Worm (Caenorhabditis elegans) whole organism, L1 larva: ENCODE measurements around the gene nex-4.

Experiments
- C16A3.4 ChIP-seq: fragments of 150-350 bp; optimal IDR thresholded peaks from 2 replicates; lab custom pipeline; 2014; ENCODE audit warnings: missing biosample characterization, missing genetic modification characterization
- Y116A8C.19 ChIP-seq: sonication (generic microtip); optimal IDR thresholded peaks from 2 replicates; lab custom pipeline; 2016; ENCODE audit warnings: missing compliant biosample characterization, missing genetic modification characterization, borderline replicate concordance
- aha-1 ChIP-seq: fragments of 150-350 bp; optimal IDR thresholded peaks from 2 replicates; lab custom pipeline; 2014; ENCODE audit warnings: missing biosample characterization, missing genetic modification characterization
- ama-1 ChIP-seq: fragments of 150-350 bp; optimal IDR thresholded peaks from 2 replicates; lab custom pipeline; 2014
- ceh-8 ChIP-seq: fragments of 200-800 bp; sonication (Bioruptor generic); optimal IDR thresholded peaks from 2 replicates; lab custom pipeline; 2018; ENCODE audit warnings: mild to moderate bottlenecking, missing genetic modification characterization, moderate library complexity, missing compliant biosample characterization
- ceh-88 ChIP-seq: fragments of 200-800 bp; sonication (Bioruptor generic); IDR thresholded peaks from 2 replicates; pipeline ENCODE4 v1.3.6; 2022; ENCODE audit warnings: missing genetic modification characterization, missing compliant biosample characterization
- ces-1 ChIP-seq: fragments of 150-350 bp; optimal IDR thresholded peaks from 2 replicates; lab custom pipeline; 2014; ENCODE audit warnings: missing biosample characterization, missing genetic modification reagents, missing genetic modification characterization
- dpl-1 ChIP-seq, 3 experiments: fragments of 150-350 bp in 2 of 3; sonication (generic microtip) in 1 of 3; optimal IDR thresholded peaks; 2 replicates each; lab custom pipeline; 2014 to 2017; ENCODE audit warnings: missing biosample characterization in 3 of 3, missing genetic modification characterization in 3 of 3, missing genetic modification reagents in 3 of 3
- dsc-1 ChIP-seq: sonication (generic microtip); optimal IDR thresholded peaks from 2 replicates; lab custom pipeline; 2016; ENCODE audit warnings: mild to moderate bottlenecking, missing genetic modification characterization, missing compliant biosample characterization
- efl-3 ChIP-seq: fragments of 200-800 bp; sonication (Bioruptor generic); optimal IDR thresholded peaks from 2 replicates; lab custom pipeline; 2018; ENCODE audit warnings: mild to moderate bottlenecking, missing genetic modification characterization, missing compliant biosample characterization
- egl-13 ChIP-seq: sonication (generic microtip); optimal IDR thresholded peaks from 2 replicates; lab custom pipeline; 2016; ENCODE audit warnings: missing genotype, missing genetic modification reagents, missing genetic modification characterization, missing compliant biosample characterization
- egl-27 ChIP-seq, 2 experiments: fragments of 150-350 bp in 1 of 2; sonication (generic microtip); optimal IDR thresholded peaks; 3 replicates each; lab custom pipeline; 2017 to 2018; ENCODE audit warnings: missing biosample characterization in 2 of 2, missing genetic modification characterization in 2 of 2, missing genetic modification reagents in 2 of 2
- elt-2 ChIP-seq: sonication (generic microtip); optimal IDR thresholded peaks from 2 replicates; lab custom pipeline; 2016; ENCODE audit warnings: missing genetic modification characterization, mild to moderate bottlenecking, inconsistent platforms, missing compliant biosample characterization, missing genetic modification reagents
- elt-3 ChIP-seq, 6 experiments: fragments of 150-350 bp in 1 of 6; sonication (generic microtip); optimal IDR thresholded peaks; 2 replicates each; lab custom pipeline; 2017 to 2018; ENCODE audit warnings: missing biosample characterization in 6 of 6, missing genetic modification characterization in 6 of 6, inconsistent platforms in 1 of 6
- ets-5 ChIP-seq: fragments of 200-800 bp; sonication (Bioruptor generic); IDR thresholded peaks from 2 replicates; pipeline ENCODE4 v1.3.6; 2022; ENCODE audit warnings: missing genetic modification characterization, missing compliant biosample characterization
- fkh-4 ChIP-seq: sonication (generic microtip); optimal IDR thresholded peaks from 2 replicates; lab custom pipeline; 2016; ENCODE audit warnings: missing compliant biosample characterization, missing genetic modification characterization, borderline replicate concordance
- fkh-8 ChIP-seq: sonication (generic microtip); optimal IDR thresholded peaks from 2 replicates; lab custom pipeline; 2016; ENCODE audit warnings: mild to moderate bottlenecking, missing genetic modification characterization, missing compliant biosample characterization
- fos-1 ChIP-seq: fragments of 150-350 bp; optimal IDR thresholded peaks from 2 replicates; lab custom pipeline; 2014; ENCODE audit warnings: missing biosample characterization, missing genetic modification characterization
- grh-1 ChIP-seq: fragments of 200-800 bp; sonication (Bioruptor generic); IDR thresholded peaks from 2 replicates; pipeline ENCODE4 v1.3.6; 2022; ENCODE audit warnings: missing genetic modification reagents, missing genetic modification characterization, missing compliant biosample characterization
- hlh-17 ChIP-seq: fragments of 200-800 bp; sonication (Bioruptor generic); optimal IDR thresholded peaks from 2 replicates; lab custom pipeline; 2018; ENCODE audit warnings: missing genetic modification characterization, mild to moderate bottlenecking, missing compliant biosample characterization, moderate library complexity, borderline replicate concordance
- hlh-4 ChIP-seq: sonication (generic microtip); optimal IDR thresholded peaks from 2 replicates; lab custom pipeline; 2016; ENCODE audit warnings: mild to moderate bottlenecking, missing genetic modification characterization, missing compliant biosample characterization
- hpl-2 ChIP-seq: fragments of 150-350 bp; optimal IDR thresholded peaks from 2 replicates; lab custom pipeline; 2014; ENCODE audit warnings: missing biosample characterization, missing genetic modification reagents, missing genetic modification characterization
- irx-1 ChIP-seq: sonication (generic microtip); optimal IDR thresholded peaks from 2 replicates; lab custom pipeline; 2016; ENCODE audit warnings: missing genetic modification characterization, missing compliant biosample characterization
- isw-1 ChIP-seq: fragments of 200-800 bp; sonication (Bioruptor generic); IDR thresholded peaks from 2 replicates; pipeline ENCODE4 v1.3.6; 2022; ENCODE audit warnings: missing genetic modification characterization, missing compliant biosample characterization
- lin-13 ChIP-seq: fragments of 150-350 bp; optimal IDR thresholded peaks from 2 replicates; lab custom pipeline; 2014; ENCODE audit warnings: missing biosample characterization, missing genetic modification reagents, missing genetic modification characterization
- lin-14 ChIP-seq: fragments of 200-800 bp; sonication (Bioruptor generic); optimal IDR thresholded peaks from 2 replicates; lab custom pipeline; 2018; ENCODE audit warnings: mild to moderate bottlenecking, missing genetic modification characterization, moderate library complexity, missing compliant biosample characterization
- lin-35 ChIP-seq, 2 experiments: fragments of 150-350 bp; optimal IDR thresholded peaks; 2 replicates each; lab custom pipeline; 2014; ENCODE audit warnings: missing biosample characterization in 2 of 2, missing genetic modification characterization in 2 of 2, missing genetic modification reagents in 2 of 2
- mab-9 ChIP-seq: fragments of 200-800 bp; sonication (Bioruptor generic); IDR thresholded peaks from 2 replicates; pipeline ENCODE4 v1.3.6; 2022; ENCODE audit warnings: missing genetic modification reagents, missing genetic modification characterization, missing compliant biosample characterization
- mef-2 ChIP-seq: fragments of 150-350 bp; optimal IDR thresholded peaks from 2 replicates; lab custom pipeline; 2014; ENCODE audit warnings: missing biosample characterization, missing genetic modification characterization
- mep-1 ChIP-seq: fragments of 150-350 bp; optimal IDR thresholded peaks from 2 replicates; lab custom pipeline; 2014; ENCODE audit warnings: missing biosample characterization, missing genetic modification characterization
- nhr-11 ChIP-seq: fragments of 150-350 bp; optimal IDR thresholded peaks from 2 replicates; lab custom pipeline; 2014; ENCODE audit warnings: missing biosample characterization, missing genetic modification characterization
- nhr-12 ChIP-seq: sonication (generic microtip); optimal IDR thresholded peaks from 2 replicates; lab custom pipeline; 2017; ENCODE audit warnings: missing biosample characterization, missing genetic modification characterization
- nhr-19 ChIP-seq: fragments of 200-800 bp; sonication (Bioruptor generic); conservative IDR thresholded peaks from 2 replicates; pipeline ENCODE4 v1.3.6; 2022; ENCODE audit warnings: missing genetic modification characterization, missing compliant biosample characterization
- nhr-20 ChIP-seq: sonication (generic microtip); optimal IDR thresholded peaks from 2 replicates; lab custom pipeline; 2016; ENCODE audit warnings: mild to moderate bottlenecking, missing genetic modification characterization, missing compliant biosample characterization
- nhr-237 ChIP-seq: fragments of 150-350 bp; optimal IDR thresholded peaks from 2 replicates; lab custom pipeline; 2014; ENCODE audit warnings: missing biosample characterization, missing genetic modification characterization
- nhr-47 ChIP-seq: sonication (generic microtip); optimal IDR thresholded peaks from 2 replicates; lab custom pipeline; 2016; ENCODE audit warnings: mild to moderate bottlenecking, missing genetic modification characterization, moderate library complexity, missing compliant biosample characterization
- nhr-71 ChIP-seq: sonication (generic microtip); optimal IDR thresholded peaks from 2 replicates; lab custom pipeline; 2016; ENCODE audit warnings: mild to moderate bottlenecking, missing genetic modification characterization, moderate library complexity, missing compliant biosample characterization
- nhr-76 ChIP-seq: sonication (generic microtip); optimal IDR thresholded peaks from 2 replicates; lab custom pipeline; 2017; ENCODE audit warnings: missing biosample characterization, missing genetic modification characterization
- nhr-77 ChIP-seq: fragments of 150-350 bp; optimal IDR thresholded peaks from 2 replicates; lab custom pipeline; 2014; ENCODE audit warnings: missing biosample characterization, missing genetic modification characterization
- pag-3 ChIP-seq: sonication (generic microtip); optimal IDR thresholded peaks from 2 replicates; lab custom pipeline; 2017; ENCODE audit warnings: missing genetic modification characterization, mild to moderate bottlenecking, missing compliant biosample characterization, antibody characterized with exemption, borderline replicate concordance; ENCODE audit not compliant: insufficient read depth
- rnt-1 ChIP-seq: sonication (generic microtip); optimal IDR thresholded peaks from 2 replicates; lab custom pipeline; 2016; ENCODE audit warnings: mild to moderate bottlenecking, missing genetic modification characterization, moderate library complexity, missing compliant biosample characterization
- snu-23 ChIP-seq: sonication (generic microtip); optimal IDR thresholded peaks from 2 replicates; lab custom pipeline; 2016; ENCODE audit warnings: missing genetic modification characterization, missing compliant biosample characterization
- sptf-1 ChIP-seq: fragments of 150-350 bp; optimal IDR thresholded peaks from 2 replicates; lab custom pipeline; 2014; ENCODE audit warnings: missing biosample characterization, missing genetic modification characterization
- sup-37 ChIP-seq: fragments of 200-800 bp; sonication (Bioruptor generic); optimal IDR thresholded peaks from 2 replicates; lab custom pipeline; 2018; ENCODE audit warnings: mild to moderate bottlenecking, missing genetic modification characterization, missing compliant biosample characterization
- swsn-7 ChIP-seq: sonication (generic microtip); optimal IDR thresholded peaks from 2 replicates; lab custom pipeline; 2016; ENCODE audit warnings: missing genetic modification characterization, missing compliant biosample characterization
- tbx-2 ChIP-seq: sonication (generic microtip); optimal IDR thresholded peaks from 2 replicates; lab custom pipeline; 2016; ENCODE audit warnings: missing genetic modification characterization, missing compliant biosample characterization
- tlp-1 ChIP-seq: fragments of 150-350 bp; optimal IDR thresholded peaks from 2 replicates; lab custom pipeline; 2014; ENCODE audit warnings: missing biosample characterization, missing genetic modification characterization
- unc-130 ChIP-seq: fragments of 150-350 bp; optimal IDR thresholded peaks from 2 replicates; lab custom pipeline; 2017; ENCODE audit warnings: missing biosample characterization, missing genetic modification characterization, inconsistent platforms
- unc-86 ChIP-seq: sonication (generic microtip); optimal IDR thresholded peaks from 2 replicates; lab custom pipeline; 2016; ENCODE audit warnings: missing genetic modification characterization, missing compliant biosample characterization
- vab-15 ChIP-seq: sonication (generic microtip); optimal IDR thresholded peaks from 2 replicates; lab custom pipeline; 2017; ENCODE audit warnings: missing genotype, mild to moderate bottlenecking, missing genetic modification characterization, missing compliant biosample characterization
- zip-4 ChIP-seq: fragments of 200-800 bp; sonication (Bioruptor generic); optimal IDR thresholded peaks from 2 replicates; lab custom pipeline; 2018; ENCODE audit warnings: mild to moderate bottlenecking, missing genetic modification characterization, moderate library complexity, missing compliant biosample characterization
- ztf-11 ChIP-seq, 2 experiments: sonication (generic microtip); optimal IDR thresholded peaks; 2 replicates each; lab custom pipeline; 2016 to 2017; ENCODE audit warnings: missing genetic modification characterization in 2 of 2, missing biosample characterization in 1 of 2, missing compliant biosample characterization in 1 of 2

Gene nex-4

DNA sequence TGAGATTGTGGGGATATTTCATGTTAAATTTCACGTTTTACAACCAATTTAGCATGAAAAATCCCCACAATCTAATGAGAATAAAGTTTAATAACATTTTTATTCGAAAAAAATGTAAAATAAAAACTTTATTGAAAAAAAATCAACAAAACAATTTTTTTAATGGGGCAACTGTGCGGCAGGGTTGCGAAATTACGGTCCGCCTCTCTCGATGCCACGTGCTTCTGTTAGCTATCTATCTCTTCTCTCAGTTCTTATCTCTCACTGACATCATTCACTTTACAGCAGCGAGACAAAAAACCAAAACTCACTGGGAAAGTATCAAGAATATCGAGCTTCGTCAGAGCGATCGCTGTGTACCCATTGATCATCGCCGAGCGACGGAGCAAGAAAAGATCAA is 30.6 kb upstream of the nex-4 start (continued):
- TF ChIP-seq sup-37 (GFP tag; lab: Kevin White, UChicago) (no peak), lin-13 (GFP tag; lab: Kevin White, UChicago) (no peak), lin-35 (GFP tag; optimal IDR thresholded peaks at IDR 0.05; lab: Kevin White, UChicago) (peak in 1 of 2 experiments; percentile 18), fos-1 (tag; lab: Kevin White, UChicago) (no peak), zip-4 (GFP tag; lab: Kevin White, UChicago) (no peak), dsc-1 (no peak), mef-2 (no peak), nhr-76 (no peak), aha-1 (tag; lab: Kevin White, UChicago) (no peak), ceh-88 (no peak), ceh-8 (GFP tag; lab: Kevin White, UChicago) (no peak), irx-1 (tag; lab: Kevin White, UChicago) (no peak), ets-5 (GFP tag; lab: Robert Waterston, UW) (no peak), elt-2 (tag; lab: Kevin White, UChicago) (no peak), tbx-2 (tag; lab: Kevin White, UChicago) (peak; percentile 32), ces-1 (GFP tag; lab: Kevin White, UChicago) (no peak), rnt-1 (tag; lab: Kevin White, UChicago) (no peak), nhr-11 (tag; lab: Kevin White, UChicago) (no peak), efl-3 (GFP tag; lab: Kevin White, UChicago) (no peak), unc-86 (tag; lab: Kevin White, UChicago) (no peak), mep-1 (tag; lab: Kevin White, UChicago) (no peak), sptf-1 (no peak), snu-23 (GFP tag; lab: Kevin White, UChicago) (peak; percentile 26), mab-9 (GFP tag; lab: Robert Waterston, UW) (no peak), vab-15 (no peak), swsn-7 (tag; lab: Kevin White, UChicago) (no peak), fkh-4 (tag; lab: Kevin White, UChicago) (no peak), hlh-4 (no peak), C16A3.4 (tag; lab: Kevin White, UChicago) (no peak), nhr-47 (tag; lab: Kevin White, UChicago) (no peak), lin-14 (GFP tag; lab: Kevin White, UChicago) (no peak), tlp-1 (tag; lab: Kevin White, UChicago) (no peak), pag-3 (tag; lab: Kevin White, UChicago) (no peak), nhr-237 (tag; lab: Kevin White, UChicago) (no peak), fkh-8 (tag; lab: Kevin White, UChicago) (no peak), Y116A8C.19 (tag; lab: Kevin White, UChicago) (no peak), isw-1 (GFP tag; lab: Robert Waterston, UW) (no peak), elt-3 (tag; optimal IDR thresholded peaks at IDR 0.05; lab: Kevin White, UChicago) (peak in 1 of 6 experiments; percentile 23), egl-27 (tag; optimal IDR thresholded peaks at IDR 0.05; lab: Kevin White, UChicago) (no peak), dpl-1 (GFP tag; optimal IDR thresholded peaks at IDR 0.05; lab: Kevin White, UChicago) (peak in 1 of 3 experiments; percentile 21), nhr-71 (tag; lab: Kevin White, UChicago) (peak; percentile 65), nhr-12 (tag; lab: Kevin White, UChicago) (no peak), unc-130 (tag; lab: Kevin White, UChicago) (no peak), nhr-77 (no peak), hpl-2 (GFP tag; lab: Kevin White, UChicago) (peak; percentile 2), nhr-19 (GFP tag; lab: Robert Waterston, UW) (peak; percentile 31), egl-13 (tag; lab: Kevin White, UChicago) (no peak), nhr-20 (tag; lab: Kevin White, UChicago) (peak; percentile 22), ztf-11 (tag; optimal IDR thresholded peaks at IDR 0.05; lab: Kevin White, UChicago) (no peak), ama-1 (lab: Kevin White, UChicago) (no peak), grh-1 (GFP tag; lab: Robert Waterston, UW) (no peak), hlh-17 (GFP tag; lab: Kevin White, UChicago) (no peak)
